Fruit fly (Drosophila melanogaster) whole organism: ENCODE data around the gene CG33483.

Experiments
- CG8478 ChIP-seq: fragments of >200 bp; optimal IDR thresholded peaks from 2 replicates; lab custom pipeline; 2018; ENCODE audit warnings: inconsistent platforms
- Dll ChIP-seq: fragments of >200 bp; optimal IDR thresholded peaks from 2 replicates; lab custom pipeline; 2017
- EcR ChIP-seq, 2 experiments: fragments of >200 bp; optimal IDR thresholded peaks; 2 replicates each; lab custom pipeline; 2017; ENCODE audit warnings: missing biosample characterization in 2 of 2, missing genetic modification characterization in 2 of 2, missing genetic modification reagents in 2 of 2
- pan ChIP-seq: fragments of >200 bp; optimal IDR thresholded peaks from 2 replicates; lab custom pipeline; 2017
- psq ChIP-seq: fragments of >200 bp; optimal IDR thresholded peaks from 2 replicates; lab custom pipeline; 2017
- usp ChIP-seq: fragments of >200 bp; optimal IDR thresholded peaks from 2 replicates; lab custom pipeline; 2017; ENCODE audit warnings: missing biosample characterization, missing genetic modification characterization, mixed read lengths

Gene CG33483

dm6 chr3R:30902061-30902460 is at the start of gene CG33483:
Gene CG33483 (minus strand): TSS chr3R:30902161.
- TF ChIP-seq psq (lab: Kevin White, UChicago) (no peak), usp (GFP tag; lab: Kevin White, UChicago) (no peak), EcR (GFP tag; optimal IDR thresholded peaks at IDR 0.05; lab: Kevin White, UChicago) (no peak), Dll (lab: Kevin White, UChicago) (no peak), CG8478 (lab: Kevin White, UChicago) (no peak), pan (no peak)

dm6 chr3R:30946352-30946751 is 44.4 kb upstream of the CG33483 start:
- no peak for TF ChIP-seq EcR (GFP tag; optimal IDR thresholded peaks at IDR 0.05; lab: Kevin White, UChicago)
- TF ChIP-seq usp (GFP tag; lab: Kevin White, UChicago) = no peak
- no peak for TF ChIP-seq pan
- TF ChIP-seq psq (lab: Kevin White, UChicago) = no peak
- no peak for TF ChIP-seq Dll (lab: Kevin White, UChicago)
- TF ChIP-seq CG8478 (lab: Kevin White, UChicago) = no peak

- TF ChIP-seq CG8478 (lab: Kevin White, UChicago) = no peak
- no peak for TF ChIP-seq pan
- no peak for TF ChIP-seq usp (GFP tag; lab: Kevin White, UChicago)
- TF ChIP-seq Dll (lab: Kevin White, UChicago) = no peak
- TF ChIP-seq psq (lab: Kevin White, UChicago) = no peak
- no peak for TF ChIP-seq EcR (GFP tag; optimal IDR thresholded peaks at IDR 0.05; lab: Kevin White, UChicago)
Observed at dm6 chr3R:30940234-30940633, 38.3 kb upstream of the CG33483 start.

dm6 chr3R:30937002-30937401 is 35.0 kb upstream of the CG33483 start, which contains the start of gene CG15550:
Gene CG15550 (minus strand): TSS chr3R:30937102.
- no peak for TF ChIP-seq Dll (lab: Kevin White, UChicago)
- no peak for TF ChIP-seq psq (lab: Kevin White, UChicago)
- no peak for TF ChIP-seq usp (GFP tag; lab: Kevin White, UChicago)
- TF ChIP-seq pan = no peak
- TF ChIP-seq EcR (GFP tag; optimal IDR thresholded peaks at IDR 0.05; lab: Kevin White, UChicago) = no peak
- TF ChIP-seq CG8478 (lab: Kevin White, UChicago) = no peak

- TF ChIP-seq EcR (GFP tag; optimal IDR thresholded peaks at IDR 0.05; lab: Kevin White, UChicago) = no peak
- TF ChIP-seq psq (lab: Kevin White, UChicago) = no peak
- TF ChIP-seq CG8478 (lab: Kevin White, UChicago) = no peak
- TF ChIP-seq Dll (lab: Kevin White, UChicago) = no peak
- TF ChIP-seq pan = no peak
- TF ChIP-seq usp (GFP tag; lab: Kevin White, UChicago) = no peak
Observed at dm6 chr3R:30936407-30936806, 34.4 kb upstream of the CG33483 start, which contains the start of gene CG15549. Gene CG15549 (minus strand): TSS chr3R:30936507.

dm6 chr3R:30933894-30934434 is 32.0 kb upstream of the CG33483 start:
- TF ChIP-seq usp (GFP tag; lab: Kevin White, UChicago) (no peak), psq (lab: Kevin White, UChicago) (no peak), CG8478 (lab: Kevin White, UChicago) (no peak), pan (no peak), Dll (lab: Kevin White, UChicago) (no peak), EcR (GFP tag; optimal IDR thresholded peaks at IDR 0.05; lab: Kevin White, UChicago) (no peak)

- no peak for TF ChIP-seq usp (GFP tag; lab: Kevin White, UChicago)
- no peak for TF ChIP-seq EcR (GFP tag; optimal IDR thresholded peaks at IDR 0.05; lab: Kevin White, UChicago)
- TF ChIP-seq psq (lab: Kevin White, UChicago) = no peak
- no peak for TF ChIP-seq pan
- no peak for TF ChIP-seq Dll (lab: Kevin White, UChicago)
- no peak for TF ChIP-seq CG8478 (lab: Kevin White, UChicago)
Observed at dm6 chr3R:30932092-30932491, 30.1 kb upstream of the CG33483 start.

dm6 chr3R:30928634-30929033 is 26.7 kb upstream of the CG33483 start:
- no peak for TF ChIP-seq pan
- no peak for TF ChIP-seq Dll (lab: Kevin White, UChicago)
- TF ChIP-seq CG8478 (lab: Kevin White, UChicago) = no peak
- no peak for TF ChIP-seq EcR (GFP tag; optimal IDR thresholded peaks at IDR 0.05; lab: Kevin White, UChicago)
- TF ChIP-seq psq (lab: Kevin White, UChicago) = no peak
- TF ChIP-seq usp (GFP tag; lab: Kevin White, UChicago) = no peak

- TF ChIP-seq EcR (GFP tag; optimal IDR thresholded peaks at IDR 0.05; lab: Kevin White, UChicago) (no peak), usp (GFP tag; lab: Kevin White, UChicago) (no peak), psq (lab: Kevin White, UChicago) (no peak), Dll (lab: Kevin White, UChicago) (no peak), CG8478 (lab: Kevin White, UChicago) (no peak), pan (no peak)
Observed at dm6 chr3R:30926033-30926432, 24.1 kb upstream of the CG33483 start.

dm6 chr3R:30925436-30925835 is 23.5 kb upstream of the CG33483 start:
- TF ChIP-seq CG8478 (lab: Kevin White, UChicago) (no peak), psq (lab: Kevin White, UChicago) (no peak), usp (GFP tag; lab: Kevin White, UChicago) (no peak), EcR (GFP tag; optimal IDR thresholded peaks at IDR 0.05; lab: Kevin White, UChicago) (no peak), pan (no peak), Dll (lab: Kevin White, UChicago) (no peak)

dm6 chr3R:30923581-30923980 is 21.6 kb upstream of the CG33483 start:
- TF ChIP-seq psq (lab: Kevin White, UChicago) = no peak
- TF ChIP-seq pan = no peak
- no peak for TF ChIP-seq usp (GFP tag; lab: Kevin White, UChicago)
- TF ChIP-seq EcR (GFP tag; optimal IDR thresholded peaks at IDR 0.05; lab: Kevin White, UChicago) = no peak
- no peak for TF ChIP-seq CG8478 (lab: Kevin White, UChicago)
- no peak for TF ChIP-seq Dll (lab: Kevin White, UChicago)

dm6 chr3R:30922414-30922813 is 20.5 kb upstream of the CG33483 start:
- TF ChIP-seq usp (GFP tag; lab: Kevin White, UChicago) (no peak), EcR (GFP tag; optimal IDR thresholded peaks at IDR 0.05; lab: Kevin White, UChicago) (no peak), psq (lab: Kevin White, UChicago) (no peak), CG8478 (lab: Kevin White, UChicago) (no peak), Dll (lab: Kevin White, UChicago) (no peak), pan (no peak)
